Fruit fly (Drosophila melanogaster) whole organism, embryonic: ENCODE data around the gene Xe7.

Experiments
- Aef1 ChIP-seq: fragments of 200-800 bp; sonication (Bioruptor generic); IDR thresholded peaks from 3 replicates; pipeline ENCODE4 v1.3.6; 2022; ENCODE audit warnings: missing biosample characterization, missing genetic modification characterization
- B-H2 ChIP-seq: fragments of 200-800 bp; sonication (Bioruptor generic); optimal IDR thresholded peaks from 2 replicates; lab custom pipeline; 2018; ENCODE audit warnings: missing biosample characterization, mild to moderate bottlenecking, missing genetic modification characterization
- CG11247 ChIP-seq: fragments of 200-800 bp; sonication (Bioruptor generic); IDR thresholded peaks from 2 replicates; pipeline ENCODE4 v1.3.6; 2022; ENCODE audit warnings: missing biosample characterization, missing genetic modification characterization
- CG11696 ChIP-seq: fragments of 200-800 bp; sonication (Bioruptor generic); IDR thresholded peaks from 2 replicates; pipeline ENCODE4 v1.3.6; 2022; ENCODE audit warnings: missing biosample characterization, missing genetic modification characterization
- CG1233 ChIP-seq: fragments of 200-800 bp; sonication (Bioruptor generic); optimal IDR thresholded peaks from 4 replicates; lab custom pipeline; 2018; ENCODE audit warnings: missing biosample characterization, mild to moderate bottlenecking, missing genetic modification characterization
- CG13624 ChIP-seq: fragments of 200-800 bp; sonication (Bioruptor generic); optimal IDR thresholded peaks from 2 replicates; lab custom pipeline; 2016; ENCODE audit warnings: missing biosample characterization, missing genetic modification characterization
- CG17385 ChIP-seq: fragments of 200-800 bp; sonication (Bioruptor generic); optimal IDR thresholded peaks from 3 replicates; lab custom pipeline; 2018; ENCODE audit warnings: missing biosample characterization, mild to moderate bottlenecking, missing genetic modification characterization
- CG17568 ChIP-seq: fragments of 200-800 bp; sonication (Bioruptor generic); optimal IDR thresholded peaks from 2 replicates; lab custom pipeline; 2018; ENCODE audit warnings: missing biosample characterization, mild to moderate bottlenecking, missing genetic modification characterization, moderate library complexity
- CG18599 ChIP-seq: fragments of 200-800 bp; sonication (Bioruptor generic); optimal IDR thresholded peaks from 3 replicates; lab custom pipeline; 2017; ENCODE audit warnings: missing biosample characterization, missing genetic modification characterization, mild to moderate bottlenecking, moderate library complexity, missing genetic modification reagents
- CG2875 ChIP-seq: fragments of 200-800 bp; sonication (Bioruptor generic); optimal IDR thresholded peaks from 2 replicates; lab custom pipeline; 2017; ENCODE audit warnings: missing biosample characterization, mild to moderate bottlenecking, missing genetic modification characterization, missing genetic modification reagents
- CG3163 ChIP-seq: fragments of 200-800 bp; sonication (Bioruptor generic); optimal IDR thresholded peaks from 3 replicates; lab custom pipeline; 2016; ENCODE audit warnings: missing biosample characterization, missing genetic modification characterization
- CG34376 ChIP-seq: fragments of 200-800 bp; sonication (Bioruptor generic); optimal IDR thresholded peaks from 2 replicates; lab custom pipeline; 2018; ENCODE audit warnings: missing biosample characterization, mild to moderate bottlenecking, missing genetic modification characterization
- CG3995 ChIP-seq: fragments of 200-800 bp; sonication (Bioruptor generic); optimal IDR thresholded peaks from 3 replicates; lab custom pipeline; 2016; ENCODE audit warnings: missing biosample characterization, missing genetic modification characterization
- CG4360 ChIP-seq: fragments of 200-800 bp; sonication (Bioruptor generic); IDR thresholded peaks from 2 replicates; pipeline ENCODE4 v1.3.6; 2022; ENCODE audit warnings: missing biosample characterization, missing genetic modification characterization
- CG6254 ChIP-seq: fragments of 200-800 bp; sonication (Bioruptor generic); optimal IDR thresholded peaks from 3 replicates; lab custom pipeline; 2017; ENCODE audit warnings: mild to moderate bottlenecking, missing biosample characterization, missing genetic modification reagents, missing genetic modification characterization
- CG8388 ChIP-seq: fragments of 200-800 bp; sonication (Bioruptor generic); optimal IDR thresholded peaks from 2 replicates; lab custom pipeline; 2019; ENCODE audit warnings: missing biosample characterization, mild to moderate bottlenecking, missing genetic modification characterization, moderate library complexity
- Deaf1 ChIP-seq: fragments of 200-800 bp; optimal IDR thresholded peaks from 3 replicates; lab custom pipeline; 2019; ENCODE audit warnings: missing biosample characterization, mild to moderate bottlenecking, missing genetic modification characterization, moderate library complexity
- ERR ChIP-seq: fragments of 200-800 bp; sonication (Bioruptor generic); optimal IDR thresholded peaks from 2 replicates; lab custom pipeline; 2016; ENCODE audit warnings: missing biosample characterization, missing genetic modification characterization
- Eip74EF ChIP-seq, 2 experiments: fragments of 200-800 bp in 1 of 2; fragments of >200 bp in 1 of 2; sonication (Bioruptor generic) in 1 of 2; optimal IDR thresholded peaks; 2 replicates each; lab custom pipeline; 2017 to 2019; ENCODE audit warnings: missing biosample characterization in 2 of 2, missing genetic modification characterization in 2 of 2, mild to moderate bottlenecking in 1 of 2, moderate library complexity in 1 of 2
- Ets65A ChIP-seq: fragments of 200-800 bp; sonication (Bioruptor generic); peaks from one replicate; lab custom pipeline; 2016; ENCODE audit warnings: missing biosample characterization, missing genetic modification characterization
- Ets97D ChIP-seq: fragments of 200-800 bp; sonication (Bioruptor generic); optimal IDR thresholded peaks from 3 replicates; lab custom pipeline; 2016; ENCODE audit warnings: missing biosample characterization, missing genetic modification characterization
- Fer1 ChIP-seq: fragments of 200-800 bp; sonication (Bioruptor generic); optimal IDR thresholded peaks from 2 replicates; lab custom pipeline; 2017; ENCODE audit warnings: missing biosample characterization, mild to moderate bottlenecking, missing genetic modification characterization
- HLH4C ChIP-seq: fragments of 200-800 bp; sonication (Bioruptor generic); IDR thresholded peaks from 3 replicates; pipeline ENCODE4 v1.3.6; 2022; ENCODE audit warnings: missing biosample characterization, missing genetic modification characterization; ENCODE audit not compliant: partially characterized antibody
- MESR4 ChIP-seq: fragments of 200-800 bp; sonication (Bioruptor generic); optimal IDR thresholded peaks from 2 replicates; lab custom pipeline; 2018; ENCODE audit warnings: missing biosample characterization, mild to moderate bottlenecking, missing genetic modification characterization, moderate library complexity
- Opbp ChIP-seq: fragments of 200-800 bp; sonication (Bioruptor generic); IDR thresholded peaks from 3 replicates; pipeline ENCODE4 v1.3.6; 2022; ENCODE audit warnings: missing biosample characterization, missing genetic modification characterization; ENCODE audit not compliant: partially characterized antibody
- PHDP ChIP-seq: fragments of 200-800 bp; sonication (Bioruptor generic); optimal IDR thresholded peaks from 3 replicates; lab custom pipeline; 2018; ENCODE audit warnings: missing biosample characterization, mild to moderate bottlenecking, missing genetic modification characterization, moderate library complexity
- Sox102F ChIP-seq: fragments of 200-800 bp; sonication (Bioruptor generic); optimal IDR thresholded peaks from 2 replicates; lab custom pipeline; 2018; ENCODE audit warnings: missing biosample characterization, mild to moderate bottlenecking, missing genetic modification characterization, moderate library complexity
- Trl ChIP-seq, 3 experiments: fragments of >200 bp in 2 of 3; fragments of 200-800 bp in 1 of 3; sonication (Bioruptor generic) in 1 of 3; optimal IDR thresholded peaks; 2 replicates in 1 of 3; 3 replicates in 2 of 3; lab custom pipeline; 2016 to 2017; ENCODE audit warnings: missing biosample characterization in 1 of 3, missing genetic modification characterization in 1 of 3
- YL-1 ChIP-seq: fragments of 200-800 bp; sonication (Bioruptor generic); optimal IDR thresholded peaks from 3 replicates; lab custom pipeline; 2017; ENCODE audit warnings: missing biosample characterization, mild to moderate bottlenecking, missing genetic modification characterization
- bbx ChIP-seq: fragments of 200-800 bp; sonication (Bioruptor generic); IDR thresholded peaks from 2 replicates; pipeline ENCODE4 v1.3.6; 2022; ENCODE audit warnings: missing biosample characterization, missing genetic modification characterization; ENCODE audit not compliant: partially characterized antibody
- cg ChIP-seq: fragments of 200-800 bp; sonication (Bioruptor generic); optimal IDR thresholded peaks from 3 replicates; lab custom pipeline; 2019; ENCODE audit warnings: missing biosample characterization, mild to moderate bottlenecking, missing genetic modification characterization, moderate library complexity
- chinmo ChIP-seq: fragments of 200-800 bp; sonication (Bioruptor generic); IDR thresholded peaks from 4 replicates; pipeline ENCODE4 v1.3.6; 2022; ENCODE audit warnings: missing biosample characterization, missing genetic modification characterization; ENCODE audit not compliant: partially characterized antibody
- dmrt11E ChIP-seq: fragments of 200-800 bp; sonication (Bioruptor generic); optimal IDR thresholded peaks from 3 replicates; lab custom pipeline; 2018; ENCODE audit warnings: missing biosample characterization, mild to moderate bottlenecking, missing genetic modification characterization, moderate library complexity
- exex ChIP-seq: fragments of 200-800 bp; sonication (Bioruptor generic); optimal IDR thresholded peaks from 4 replicates; lab custom pipeline; 2018; ENCODE audit warnings: missing biosample characterization, mild to moderate bottlenecking, missing genetic modification characterization, moderate library complexity
- inv ChIP-seq: fragments of 200-800 bp; sonication (Bioruptor generic); IDR thresholded peaks from 2 replicates; pipeline ENCODE4 v1.3.6; 2022; ENCODE audit warnings: missing biosample characterization, missing genetic modification characterization; ENCODE audit not compliant: partially characterized antibody
- mirr ChIP-seq: fragments of 200-800 bp; sonication (Bioruptor generic); optimal IDR thresholded peaks from 3 replicates; lab custom pipeline; 2018; ENCODE audit warnings: missing biosample characterization, mild to moderate bottlenecking, missing genetic modification characterization
- mld ChIP-seq: fragments of 200-800 bp; sonication (Bioruptor generic); IDR thresholded peaks from 3 replicates; pipeline ENCODE4 v1.3.6; 2022; ENCODE audit warnings: missing biosample characterization, missing genetic modification characterization; ENCODE audit not compliant: partially characterized antibody
- nerfin-2 ChIP-seq: fragments of 200-800 bp; sonication (Bioruptor generic); IDR thresholded peaks from 2 replicates; pipeline ENCODE4 v1.3.6; 2022; ENCODE audit warnings: missing biosample characterization, missing genetic modification characterization; ENCODE audit not compliant: partially characterized antibody
- otp ChIP-seq: fragments of 200-800 bp; sonication (Bioruptor generic); IDR thresholded peaks from 3 replicates; pipeline ENCODE4, ENCODE4 v1.3.6; 2022; ENCODE audit warnings: missing biosample characterization, missing genetic modification characterization
- pros ChIP-seq: fragments of 200-800 bp; sonication (Bioruptor generic); optimal IDR thresholded peaks from 3 replicates; lab custom pipeline; 2019; ENCODE audit warnings: missing biosample characterization, mild to moderate bottlenecking, missing genetic modification characterization, moderate library complexity
- psq ChIP-seq: fragments of 200-800 bp; sonication (Bioruptor generic); optimal IDR thresholded peaks from 2 replicates; lab custom pipeline; 2017; ENCODE audit warnings: missing biosample characterization, missing genetic modification characterization
- sug ChIP-seq: fragments of 200-800 bp; optimal IDR thresholded peaks from 2 replicates; lab custom pipeline; 2019; ENCODE audit warnings: missing biosample characterization, mild to moderate bottlenecking, missing genetic modification characterization, moderate library complexity

Gene Xe7

dm6 chr3R:5669740-5670659 is 866 bp upstream of the Xe7 start:
- TF ChIP-seq otp (GFP tag; lab: Robert Waterston, UW) (no peak), sug (tag; lab: Kevin White, UChicago) (peak; percentile 14), PHDP (no peak), ERR (GFP tag; lab: Kevin White, UChicago) (peak; percentile 11), Trl (optimal IDR thresholded peaks at IDR 0.05; lab: Kevin White, UChicago) (peak in 1 of 2 experiments; percentile 85), Trl (GFP tag; optimal IDR thresholded peaks at IDR 0.05; lab: Kevin White, UChicago) (no peak), MESR4 (peak; percentile 58), nerfin-2 (peak; percentile 4; the same call in 1 of the 2 replicates), chinmo (GFP tag; lab: Robert Waterston, UW) (peak; percentile 61; the same call in 1 of the 4 replicates), cg (peak; percentile 72), CG4360 (peak; percentile 99), bbx (GFP tag; lab: Robert Waterston, UW) (peak; percentile 12; the same call in 1 of the 2 replicates), Opbp (GFP tag; lab: Robert Waterston, UW) (0 out of 3 replicates have a peak, but pooled peaks have one; percentile 1), CG18599 (GFP tag; lab: Kevin White, UChicago) (no peak), B-H2 (GFP tag; lab: Kevin White, UChicago) (no peak), Ets97D (GFP tag; lab: Kevin White, UChicago) (no peak), YL-1 (peak; percentile 2), inv (GFP tag; lab: Robert Waterston, UW) (0 out of 2 replicates have a peak, but pooled peaks have one; percentile 2), CG11696 (GFP tag; lab: Robert Waterston, UW) (no peak), exex (peak; percentile 25), Aef1 (GFP tag; lab: Robert Waterston, UW) (peak; percentile 8; the same call in 2 of the 3 replicates), CG2875 (no peak), HLH4C (GFP tag; lab: Robert Waterston, UW) (0 out of 3 replicates have a peak, but pooled peaks have one; percentile 5), psq (GFP tag; lab: Kevin White, UChicago) (peak; percentile 97), mirr (GFP tag; lab: Kevin White, UChicago) (peak; percentile 36), CG17568 (peak; percentile 49), CG13624 (GFP tag; lab: Kevin White, UChicago) (peak; percentile 21), CG34376 (peak; percentile 35), dmrt11E (tag; lab: Kevin White, UChicago) (no peak), Ets65A (peak; percentile 43), CG3995 (GFP tag; lab: Kevin White, UChicago) (no peak), Sox102F (no peak), CG17385 (peak; percentile 95), mld (GFP tag; lab: Robert Waterston, UW) (0 out of 3 replicates have a peak, but pooled peaks have one; percentile 18), pros (GFP tag; lab: Kevin White, UChicago) (peak; percentile 30), CG8388 (GFP tag; lab: Kevin White, UChicago) (peak; percentile 13), CG1233 (no peak), Deaf1 (peak; percentile 44), Eip74EF (GFP tag; optimal IDR thresholded peaks at IDR 0.05; lab: Kevin White, UChicago) (no peak), CG3163 (GFP tag; lab: Kevin White, UChicago) (peak; percentile 80), CG11247 (GFP tag; lab: Robert Waterston, UW) (no peak), CG6254 (GFP tag; lab: Kevin White, UChicago) (no peak), Fer1 (peak; percentile 5)
